Worm (Caenorhabditis elegans): Measurements from ENCODE around the gene F14D7.14.
A peak's percentile ranks its signal among the peaks of the same experiment; 100 is the strongest.

Gene F14D7.14

DNA sequence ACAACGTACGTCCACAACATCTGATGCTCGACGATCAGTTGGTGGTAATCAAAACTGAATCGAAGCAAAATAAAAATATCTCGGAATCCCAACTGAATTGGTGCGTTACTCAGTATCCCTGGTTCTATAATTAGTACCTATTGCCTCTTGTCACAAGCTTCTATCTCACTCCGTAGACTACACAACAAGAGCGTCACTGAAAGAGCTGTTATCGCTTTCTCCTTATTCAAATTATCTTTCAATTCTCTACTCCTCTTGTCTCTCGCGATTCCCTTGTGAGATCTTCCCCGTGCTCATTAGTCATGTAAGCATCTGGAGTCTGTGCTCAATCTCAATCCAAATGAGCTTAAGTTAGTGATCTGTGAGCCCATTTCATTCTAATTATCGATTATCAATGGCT, 26.9 kb downstream of the F14D7.14 start, which contains the start of gene srm-6:
Gene srm-6 (plus strand): TSS at position 301 of the 400 bp plus-strand sequence.
- TF ChIP-seq lin-15B (tag; optimal IDR thresholded peaks at IDR 0.05) (no peak), nhr-19 (GFP tag; conservative IDR thresholded peaks at IDR 0.05) (no peak), unc-130 (tag; optimal IDR thresholded peaks at IDR 0.05) (no peak), isw-1 (GFP tag; IDR thresholded peaks at IDR 0.05) (no peak), ceh-88 (GFP tag; IDR thresholded peaks at IDR 0.05) (no peak), nhr-76 (tag; optimal IDR thresholded peaks at IDR 0.05) (no peak), snu-23 (GFP tag; optimal IDR thresholded peaks at IDR 0.05) (no peak), lin-39 (tag; optimal IDR thresholded peaks at IDR 0.05) (no peak), efl-1 (optimal IDR thresholded peaks at IDR 0.05) (no peak), efl-1 (GFP tag; optimal IDR thresholded peaks at IDR 0.05 in 1 of 2) (peak in 1 of 2 experiments; percentile 20), vab-15 (tag; optimal IDR thresholded peaks at IDR 0.05) (no peak), skn-1 (tag; optimal IDR thresholded peaks at IDR 0.05) (no peak), sox-4 (tag; optimal IDR thresholded peaks at IDR 0.05) (no peak), nhr-20 (tag; optimal IDR thresholded peaks at IDR 0.05) (no peak), blmp-1 (tag; optimal IDR thresholded peaks at IDR 0.05) (no peak), lin-13 (GFP tag; optimal IDR thresholded peaks at IDR 0.05) (no peak), pax-3 (tag; optimal IDR thresholded peaks at IDR 0.05) (peak; percentile 15), alr-1 (tag; optimal IDR thresholded peaks at IDR 0.05; ENCODE audit: borderline replicate concordance) (no peak), nhr-12 (tag; optimal IDR thresholded peaks at IDR 0.05) (no peak), nhr-84 (tag; optimal IDR thresholded peaks at IDR 0.05) (no peak), nhr-71 (tag; optimal IDR thresholded peaks at IDR 0.05) (peak; percentile 15), tlp-1 (tag; optimal IDR thresholded peaks at IDR 0.05) (no peak), unc-30 (tag; optimal IDR thresholded peaks at IDR 0.05) (no peak), ceh-8 (GFP tag; optimal IDR thresholded peaks at IDR 0.05) (peak; percentile 69), ceh-63 (GFP tag; optimal IDR thresholded peaks at IDR 0.05) (no peak), nhr-47 (tag; optimal IDR thresholded peaks at IDR 0.05) (peak; percentile 3), swsn-7 (tag; optimal IDR thresholded peaks at IDR 0.05) (no peak), ceh-90 (tag; optimal IDR thresholded peaks at IDR 0.05) (no peak), mep-1 (tag; optimal IDR thresholded peaks at IDR 0.05) (no peak), elt-2 (tag; optimal IDR thresholded peaks at IDR 0.05) (no peak), ama-1 (optimal IDR thresholded peaks at IDR 0.05) (no peak), sptf-1 (tag; optimal IDR thresholded peaks at IDR 0.05) (no peak), lir-3 (tag; optimal IDR thresholded peaks at IDR 0.05; ENCODE audit: poor library complexity) (no peak), mdl-1 (tag; optimal IDR thresholded peaks at IDR 0.05) (no peak), jun-1 (tag; optimal IDR thresholded peaks at IDR 0.05) (no peak), mef-2 (tag; optimal IDR thresholded peaks at IDR 0.05) (no peak), fkh-8 (tag; optimal IDR thresholded peaks at IDR 0.05) (peak; percentile 40), ceh-82 (tag; optimal IDR thresholded peaks at IDR 0.05) (no peak)

DNA sequence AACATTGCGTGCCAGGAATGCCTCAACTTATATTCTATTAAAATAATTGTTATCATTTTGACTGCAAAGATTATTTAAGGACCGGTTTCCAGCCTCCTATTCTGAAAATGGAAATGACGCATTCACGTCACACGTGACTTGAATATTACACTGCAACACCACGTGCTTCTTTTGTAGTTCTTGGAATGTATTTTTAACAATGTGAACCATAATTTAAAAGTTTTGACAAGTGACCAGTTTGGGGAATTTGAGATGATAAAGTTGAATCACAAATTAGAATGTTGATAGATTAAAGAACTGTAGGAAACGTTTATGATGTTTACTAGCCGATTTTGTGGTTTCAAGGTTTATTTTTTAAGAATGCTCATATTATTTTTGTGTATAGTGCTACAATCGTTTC, 31.9 kb downstream of the F14D7.14 start, which contains the start of gene F47B8.10:
Gene F47B8.10 (plus strand): TSS at position 301 of the 400 bp plus-strand sequence.
- peak in 1 of 2 experiments; percentile 34 for TF ChIP-seq lin-35 (GFP tag; optimal IDR thresholded peaks at IDR 0.05)
- TF ChIP-seq efl-3 (GFP tag; optimal IDR thresholded peaks at IDR 0.05): no peak
- TF ChIP-seq efl-1 (optimal IDR thresholded peaks at IDR 0.05): no peak
- TF ChIP-seq efl-1 (GFP tag; optimal IDR thresholded peaks at IDR 0.05 in 1 of 2): peak in 1 of 2 experiments; percentile 14
- TF ChIP-seq jun-1 (tag; optimal IDR thresholded peaks at IDR 0.05): no peak

DNA sequence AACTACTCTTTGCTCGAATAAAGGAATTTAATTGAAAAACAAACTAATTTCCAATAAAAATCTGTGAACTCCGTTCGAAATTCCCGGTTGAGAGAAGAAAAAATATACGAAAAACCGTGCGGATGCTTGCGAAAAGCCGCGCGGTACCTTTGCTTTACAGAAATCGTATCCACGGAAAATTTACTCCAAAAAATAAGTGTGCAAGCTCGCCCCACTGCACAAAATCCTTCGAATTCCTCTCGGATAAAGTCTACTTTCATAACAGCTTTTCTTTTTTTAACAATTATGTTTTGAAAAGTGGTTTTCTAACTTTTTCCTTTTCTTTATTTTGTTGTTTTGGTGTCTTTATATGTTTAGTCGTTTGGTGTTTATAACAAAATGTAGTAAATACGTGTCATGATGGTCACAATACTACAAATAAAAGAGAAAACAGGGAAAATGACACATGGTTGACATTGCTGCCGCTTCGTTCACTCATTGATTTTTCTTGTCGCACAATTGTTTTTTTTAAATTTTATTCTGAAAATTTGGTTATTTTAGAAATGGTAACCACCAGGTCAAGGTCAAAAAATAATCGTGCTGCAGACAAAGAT, 37.6 kb downstream of the F14D7.14 start, which contains the start of gene cept-2:
Gene cept-2 (plus strand): TSS at position 533 of the 593 bp plus-strand sequence.
- TF ChIP-seq lir-3 (tag; optimal IDR thresholded peaks at IDR 0.05; ENCODE audit: poor library complexity) (peak; percentile 93), nhr-11 (tag; optimal IDR thresholded peaks at IDR 0.05) (peak; percentile 75), pqm-1 (tag; optimal IDR thresholded peaks at IDR 0.05) (no peak), unc-130 (tag; optimal IDR thresholded peaks at IDR 0.05) (peak; percentile 66), hpl-2 (GFP tag; optimal IDR thresholded peaks at IDR 0.05) (peak; percentile 68), fkh-8 (tag; optimal IDR thresholded peaks at IDR 0.05) (peak; percentile 95), nhr-20 (tag; optimal IDR thresholded peaks at IDR 0.05) (peak; percentile 97), mef-2 (tag; optimal IDR thresholded peaks at IDR 0.05) (peak; percentile 37), dsc-1 (tag; optimal IDR thresholded peaks at IDR 0.05) (peak; percentile 94), mab-9 (GFP tag; IDR thresholded peaks at IDR 0.05) (peak; percentile 81), xbp-1 (tag; optimal IDR thresholded peaks at IDR 0.05) (peak; percentile 93), irx-1 (tag; optimal IDR thresholded peaks at IDR 0.05) (peak; percentile 82), nhr-47 (tag; optimal IDR thresholded peaks at IDR 0.05) (peak; percentile 96), lin-15B (tag; optimal IDR thresholded peaks at IDR 0.05) (peak; percentile 67), nhr-90 (tag; optimal IDR thresholded peaks at IDR 0.05; ENCODE audit: poor library complexity) (peak; percentile 91), pax-3 (tag; optimal IDR thresholded peaks at IDR 0.05) (peak; percentile 99), fos-1 (tag; optimal IDR thresholded peaks at IDR 0.05) (peak; percentile 71), lsy-2 (tag; optimal IDR thresholded peaks at IDR 0.05) (peak; percentile 93 to 96), zag-1 (tag; optimal IDR thresholded peaks at IDR 0.05) (peak; percentile 66)

Data from whole organism, L1 larva.